Fruit fly (Drosophila melanogaster): ENCODE results near the gene RpS10b.

RpS10b gene

DNA sequence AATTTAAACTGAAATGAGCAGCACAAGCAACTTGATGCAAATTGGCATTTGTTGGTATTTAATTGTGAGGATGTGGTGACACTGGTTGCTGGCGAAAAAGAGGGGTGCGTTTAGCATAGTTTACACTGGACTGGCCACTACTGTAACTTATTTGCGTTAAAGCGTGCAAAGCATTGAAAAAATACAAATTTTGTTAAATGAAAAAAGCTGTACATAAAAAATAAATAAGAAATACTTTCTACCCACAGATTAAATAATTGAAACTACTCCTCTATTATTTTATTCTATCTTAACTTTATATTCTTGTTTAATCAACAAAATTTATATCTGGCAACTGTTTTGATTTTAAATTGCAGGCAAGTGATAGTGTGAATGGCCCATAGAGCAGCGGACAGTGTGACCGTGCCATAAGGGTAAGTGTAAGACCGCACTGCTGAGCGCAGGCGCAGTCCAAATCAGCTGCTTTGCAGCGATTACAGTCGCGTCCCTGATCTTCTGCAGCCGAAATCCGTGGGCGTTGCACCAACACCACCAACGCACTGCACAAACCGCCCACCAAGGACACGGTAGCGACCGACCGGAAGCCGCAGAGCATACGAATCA is 32.0 kb upstream of the RpS10b start, which contains the start of the genes Grip84 and car (continued):
- TF ChIP-seq CG4404 (GFP tag; IDR thresholded peaks at IDR 0.05) (peak; percentile 71), Hr51 (GFP tag; optimal IDR thresholded peaks at IDR 0.05) (peak in 1 of 2 experiments; percentile 25), CG1529 (GFP tag; optimal IDR thresholded peaks at IDR 0.05) (no peak), ken (GFP tag; IDR thresholded peaks at IDR 0.05) (no peak), Myb (GFP tag; optimal IDR thresholded peaks at IDR 0.05) (peak; percentile 25), CG7839 (tag; optimal IDR thresholded peaks at IDR 0.05) (no peak), en (GFP tag; optimal IDR thresholded peaks at IDR 0.05) (no peak), CG32767 (GFP tag; IDR thresholded peaks at IDR 0.05) (peak; percentile 32; the same call in 1 of the 2 replicates), jing (GFP tag; optimal IDR thresholded peaks at IDR 0.05) (no peak), phol (tag; optimal IDR thresholded peaks at IDR 0.05) (peak; percentile 83), row (GFP tag; IDR thresholded peaks at IDR 0.05) (peak; percentile 89), lmd (GFP tag; IDR thresholded peaks at IDR 0.05) (peak; percentile 73), CG1233 (GFP tag; optimal IDR thresholded peaks at IDR 0.05) (peak; percentile 43), luna (GFP tag; optimal IDR thresholded peaks at IDR 0.05) (no peak), Doc3 (GFP tag; IDR thresholded peaks at IDR 0.05; ENCODE audit: partially characterized antibody) (no peak), CG14050 (GFP tag; IDR thresholded peaks at IDR 0.05) (0 out of 3 replicates have a peak, but pooled peaks have one; percentile 36), run (tag; optimal IDR thresholded peaks at IDR 0.05) (peak; percentile 15), chif (GFP tag; optimal IDR thresholded peaks at IDR 0.05) (peak; percentile 38 to 48), jumu (GFP tag; optimal IDR thresholded peaks at IDR 0.05) (peak; percentile 64), NFAT (GFP tag; IDR thresholded peaks at IDR 0.05) (0 out of 2 replicates have a peak, but pooled peaks have one; percentile 15), Camta (GFP tag; optimal IDR thresholded peaks at IDR 0.05) (peak; percentile 61), dysf (GFP tag; IDR thresholded peaks at IDR 0.05) (peak; percentile 80), Ptx1 (GFP tag; IDR thresholded peaks at IDR 0.05) (peak; percentile 82), gcm (GFP tag; optimal IDR thresholded peaks at IDR 0.05) (peak; percentile 51), CG17612 (GFP tag; IDR thresholded peaks at IDR 0.05) (no peak), CG1647 (GFP tag; optimal IDR thresholded peaks at IDR 0.05) (peak; percentile 21), PHDP (tag; optimal IDR thresholded peaks at IDR 0.05) (no peak), danr (GFP tag; IDR thresholded peaks at IDR 0.05) (no peak), CG15073 (GFP tag; optimal IDR thresholded peaks at IDR 0.05) (peak; percentile 98), CG2129 (GFP tag; IDR thresholded peaks at IDR 0.05; ENCODE audit: partially characterized antibody) (no peak), cato (GFP tag; optimal IDR thresholded peaks at IDR 0.05; ENCODE audit: borderline replicate concordance) (peak; percentile 37), Ssrp (tag; optimal IDR thresholded peaks at IDR 0.05) (peak; percentile 79), ems (GFP tag; optimal IDR thresholded peaks at IDR 0.05) (no peak), CG14965 (GFP tag; optimal IDR thresholded peaks at IDR 0.05; ENCODE audit: borderline replicate concordance) (no peak), CG15269 (tag; optimal IDR thresholded peaks at IDR 0.05) (no peak), Abd-B (GFP tag; optimal IDR thresholded peaks at IDR 0.05) (peak; percentile 82), CHES-1-like (GFP tag; optimal IDR thresholded peaks at IDR 0.05) (no peak), Blimp-1 (GFP tag; optimal IDR thresholded peaks at IDR 0.05) (no peak), al (GFP tag; IDR thresholded peaks at IDR 0.05) (peak; percentile 66), Taf1 (GFP tag; IDR thresholded peaks at IDR 0.05) (peak; percentile 44; the same call in 1 of the 2 replicates), trem (tag; optimal IDR thresholded peaks at IDR 0.05) (peak; percentile 60), dmrt11E (tag; optimal IDR thresholded peaks at IDR 0.05) (peak; percentile 72), lilli (GFP tag; optimal IDR thresholded peaks at IDR 0.05) (peak; percentile 86), seq (GFP tag; IDR thresholded peaks at IDR 0.05) (peak; percentile 28; the same call in 1 of the 2 replicates), Lim3 (GFP tag; IDR thresholded peaks at IDR 0.05) (no peak), CG11504 (tag; optimal IDR thresholded peaks at IDR 0.05) (no peak), CG16863 (GFP tag; optimal IDR thresholded peaks at IDR 0.05) (no peak), tap (tag; optimal IDR thresholded peaks at IDR 0.05) (no peak), CG9437 (GFP tag; optimal IDR thresholded peaks at IDR 0.05) (peak; percentile 56), tgo (GFP tag; IDR thresholded peaks at IDR 0.05) (peak; percentile 73)

Measured in whole organism, embryonic.